Worm (Caenorhabditis elegans) whole organism, L4 larva: ENCODE data around the gene lab-2.

Source experiments
- F37D6.2 ChIP-seq: sonication (generic microtip); optimal IDR thresholded peaks from 2 replicates; lab custom pipeline; 2016; ENCODE audit warnings: mild to moderate bottlenecking, missing genetic modification characterization, missing compliant biosample characterization
- T20F7.1 ChIP-seq: fragments of 200-800 bp; sonication (Bioruptor generic); optimal IDR thresholded peaks from 2 replicates; lab custom pipeline; 2018; ENCODE audit warnings: mild to moderate bottlenecking, missing genetic modification characterization, missing compliant biosample characterization
- Y5F2A.4 ChIP-seq: fragments of 200-800 bp; sonication (Bioruptor generic); optimal IDR thresholded peaks from 2 replicates; lab custom pipeline; 2018; ENCODE audit warnings: mild to moderate bottlenecking, missing genetic modification characterization, missing compliant biosample characterization
- aha-1 ChIP-seq: fragments of 150-350 bp; peaks from one replicate; lab custom pipeline; 2014; ENCODE audit warnings: missing biosample characterization, missing genetic modification characterization
- arid-1 ChIP-seq: fragments of 200-800 bp; sonication (Bioruptor generic); conservative IDR thresholded peaks from 2 replicates; pipeline ENCODE4 v1.3.6; 2022; ENCODE audit warnings: missing genetic modification reagents, missing genetic modification characterization, missing compliant biosample characterization
- attf-4 ChIP-seq: sonication (generic microtip); optimal IDR thresholded peaks from 3 replicates; lab custom pipeline; 2017; ENCODE audit warnings: missing biosample characterization, missing genetic modification characterization
- ceh-32 ChIP-seq: sonication (generic microtip); optimal IDR thresholded peaks from 2 replicates; lab custom pipeline; 2016; ENCODE audit warnings: mild to moderate bottlenecking, missing genetic modification characterization, missing compliant biosample characterization; ENCODE audit not compliant: poor library complexity
- ceh-44 ChIP-seq: fragments of 200-800 bp; sonication (Bioruptor generic); IDR thresholded peaks from 2 replicates; pipeline ENCODE4 v1.3.6; 2022; ENCODE audit warnings: missing genetic modification reagents, missing genetic modification characterization, missing compliant biosample characterization
- ceh-62 ChIP-seq: sonication (generic microtip); optimal IDR thresholded peaks from 2 replicates; lab custom pipeline; 2017; ENCODE audit warnings: missing biosample characterization, missing genetic modification characterization
- ceh-82 ChIP-seq: sonication (generic microtip); optimal IDR thresholded peaks from 2 replicates; lab custom pipeline; 2017; ENCODE audit warnings: missing biosample characterization, missing genetic modification characterization
- ctbp-1 ChIP-seq: fragments of 200-800 bp; sonication (Bioruptor generic); IDR thresholded peaks from 2 replicates; pipeline ENCODE4 v1.3.6; 2022; ENCODE audit warnings: missing genetic modification reagents, missing genetic modification characterization, missing compliant biosample characterization
- daf-16 ChIP-seq, 3 experiments: sonication (generic microtip); optimal IDR thresholded peaks; 2 replicates each; lab custom pipeline; 2016 to 2017; ENCODE audit warnings: missing genetic modification characterization in 3 of 3, missing genetic modification reagents in 3 of 3, mild to moderate bottlenecking in 2 of 3, missing compliant biosample characterization in 2 of 3, missing biosample characterization in 1 of 3, moderate library complexity in 1 of 3
- daf-19 ChIP-seq: fragments of 200-800 bp; sonication (Bioruptor generic); conservative IDR thresholded peaks from 2 replicates; pipeline ENCODE4 v1.3.6; 2022; ENCODE audit warnings: missing genetic modification characterization, missing compliant biosample characterization
- dmd-8 ChIP-seq: fragments of 200-800 bp; sonication (Bioruptor generic); IDR thresholded peaks from 2 replicates; pipeline ENCODE4 v1.3.6; 2022; ENCODE audit warnings: missing genetic modification characterization, missing compliant biosample characterization
- dmd-9 ChIP-seq: fragments of 200-800 bp; sonication (Bioruptor generic); IDR thresholded peaks from 2 replicates; pipeline ENCODE4 v1.3.6; 2022; ENCODE audit warnings: missing genetic modification reagents, missing genetic modification characterization, missing compliant biosample characterization
- dve-1 ChIP-seq: sonication (generic microtip); optimal IDR thresholded peaks from 2 replicates; lab custom pipeline; 2017; ENCODE audit warnings: antibody characterized with exemption, mild to moderate bottlenecking, missing genetic modification characterization, missing compliant biosample characterization; ENCODE audit not compliant: insufficient read depth
- fos-1 ChIP-seq: fragments of 150-350 bp; optimal IDR thresholded peaks from 2 replicates; lab custom pipeline; 2014; ENCODE audit warnings: missing biosample characterization, missing genetic modification characterization
- hif-1 ChIP-seq, 2 experiments: sonication (generic microtip); optimal IDR thresholded peaks; 2 replicates each; lab custom pipeline; 2016 to 2017; ENCODE audit warnings: missing compliant biosample characterization in 2 of 2, missing genetic modification characterization in 2 of 2, missing genetic modification reagents in 2 of 2, missing genotype in 2 of 2, mild to moderate bottlenecking in 1 of 2
- hlh-30 ChIP-seq: sonication (generic microtip); optimal IDR thresholded peaks from 2 replicates; lab custom pipeline; 2017; ENCODE audit warnings: antibody characterized with exemption, mild to moderate bottlenecking, missing genetic modification characterization, missing compliant biosample characterization; ENCODE audit not compliant: insufficient read depth
- lim-7 ChIP-seq: fragments of 200-800 bp; sonication (Bioruptor generic); IDR thresholded peaks from 2 replicates; pipeline ENCODE4 v1.3.6; 2022; ENCODE audit warnings: missing genetic modification characterization, missing compliant biosample characterization
- lin-1 ChIP-seq: fragments of 200-800 bp; sonication (Bioruptor generic); IDR thresholded peaks from 2 replicates; pipeline ENCODE4 v1.3.6; 2022; ENCODE audit warnings: missing genetic modification reagents, missing genetic modification characterization, missing compliant biosample characterization
- lin-13 ChIP-seq: fragments of 150-350 bp; optimal IDR thresholded peaks from 2 replicates; lab custom pipeline; 2014; ENCODE audit warnings: missing biosample characterization, missing genetic modification reagents, missing genetic modification characterization
- lin-29 ChIP-seq: fragments of 200-800 bp; sonication (Bioruptor generic); IDR thresholded peaks from 2 replicates; pipeline ENCODE4 v1.3.6; 2022; ENCODE audit warnings: missing genetic modification reagents, missing genetic modification characterization, missing compliant biosample characterization
- lin-38 ChIP-seq: fragments of 200-800 bp; sonication (Bioruptor generic); IDR thresholded peaks from 2 replicates; pipeline ENCODE4 v1.3.6; 2022; ENCODE audit warnings: missing genetic modification reagents, missing genetic modification characterization, missing compliant biosample characterization
- lin-39 ChIP-seq: fragments of 150-350 bp; optimal IDR thresholded peaks from 2 replicates; lab custom pipeline; 2014; ENCODE audit warnings: missing biosample characterization, missing genetic modification reagents, missing genetic modification characterization
- lir-3 ChIP-seq: sonication (generic microtip); optimal IDR thresholded peaks from 2 replicates; lab custom pipeline; 2016; ENCODE audit warnings: mild to moderate bottlenecking, missing genetic modification characterization, missing compliant biosample characterization
- madf-9 ChIP-seq: fragments of 200-800 bp; sonication (Bioruptor generic); conservative IDR thresholded peaks from 2 replicates; pipeline ENCODE4 v1.3.6; 2022; ENCODE audit warnings: missing genetic modification reagents, missing genetic modification characterization, missing compliant biosample characterization
- mdl-1 ChIP-seq, 2 experiments: fragments of 150-350 bp in 1 of 2; sonication (generic microtip) in 1 of 2; optimal IDR thresholded peaks; 2 replicates each; lab custom pipeline; 2014 to 2017; ENCODE audit warnings: missing biosample characterization in 2 of 2, missing genetic modification characterization in 2 of 2
- nhr-111 ChIP-seq: fragments of 200-800 bp; sonication (Bioruptor generic); optimal IDR thresholded peaks from 2 replicates; lab custom pipeline; 2018; ENCODE audit warnings: mild to moderate bottlenecking, missing genetic modification characterization, missing compliant biosample characterization
- nhr-25 ChIP-seq: sonication (generic microtip); optimal IDR thresholded peaks from 2 replicates; lab custom pipeline; 2017; ENCODE audit warnings: missing genetic modification characterization, mild to moderate bottlenecking, missing compliant biosample characterization, antibody characterized with exemption, moderate library complexity, borderline replicate concordance; ENCODE audit not compliant: insufficient read depth
- nhr-6 ChIP-seq: fragments of 150-350 bp; optimal IDR thresholded peaks from 2 replicates; lab custom pipeline; 2014; ENCODE audit warnings: missing biosample characterization, missing genetic modification characterization
- sdz-12 ChIP-seq: fragments of 200-800 bp; sonication (Bioruptor generic); optimal IDR thresholded peaks from 2 replicates; lab custom pipeline; 2018; ENCODE audit warnings: mild to moderate bottlenecking, missing genetic modification characterization, missing compliant biosample characterization
- set-16 ChIP-seq: fragments of 200-800 bp; sonication (Bioruptor generic); IDR thresholded peaks from 2 replicates; pipeline ENCODE4 v1.3.6; 2022; ENCODE audit warnings: missing genetic modification reagents, missing genetic modification characterization, missing compliant biosample characterization
- skn-1 ChIP-seq: fragments of 150-350 bp; optimal IDR thresholded peaks from 2 replicates; lab custom pipeline; 2014; ENCODE audit warnings: missing biosample characterization, missing genetic modification characterization
- snpc-1.2 ChIP-seq: fragments of 200-800 bp; sonication (Bioruptor generic); IDR thresholded peaks from 2 replicates; pipeline ENCODE4 v1.3.6; 2022; ENCODE audit warnings: missing genetic modification reagents, missing genetic modification characterization, missing compliant biosample characterization
- spr-3 ChIP-seq: fragments of 200-800 bp; sonication (Bioruptor generic); optimal IDR thresholded peaks from 2 replicates; lab custom pipeline; 2018; ENCODE audit warnings: mild to moderate bottlenecking, missing genetic modification characterization, missing compliant biosample characterization
- unc-130 ChIP-seq: sonication (generic microtip); optimal IDR thresholded peaks from 2 replicates; lab custom pipeline; 2016; ENCODE audit warnings: missing genetic modification reagents, missing genetic modification characterization, missing compliant biosample characterization
- zfp-3 ChIP-seq: fragments of 200-800 bp; sonication (Bioruptor generic); conservative IDR thresholded peaks from 2 replicates; pipeline ENCODE4 v1.3.6; 2022; ENCODE audit warnings: missing genetic modification reagents, missing genetic modification characterization, missing compliant biosample characterization
- ztf-7 ChIP-seq: fragments of 150-350 bp; optimal IDR thresholded peaks from 2 replicates; lab custom pipeline; 2014; ENCODE audit warnings: missing biosample characterization, missing genetic modification characterization

Gene lab-2

ce11 chrIII:7357356-7357755 is 27.9 kb upstream of the lab-2 start, which contains the start of gene F08F8.10 (continued):
- TF ChIP-seq mdl-1 (tag; optimal IDR thresholded peaks at IDR 0.05; lab: Kevin White, UChicago), result peak in 1 of 2 experiments; percentile 14
- TF ChIP-seq ceh-82 (tag; lab: Kevin White, UChicago), result no peak
- TF ChIP-seq hlh-30 (tag; lab: Kevin White, UChicago), result peak; percentile 91
- TF ChIP-seq sdz-12 (GFP tag; lab: Kevin White, UChicago), result no peak
- TF ChIP-seq dmd-9 (GFP tag; lab: Robert Waterston, UW), result no peak
- TF ChIP-seq lin-29 (GFP tag; lab: Robert Waterston, UW), result no peak
- TF ChIP-seq ceh-32 (tag; lab: Kevin White, UChicago), result no peak
- peak; percentile 28 for TF ChIP-seq nhr-6
- no peak for TF ChIP-seq arid-1 (GFP tag; lab: Robert Waterston, UW)
- no peak for TF ChIP-seq dmd-8 (GFP tag; lab: Robert Waterston, UW)
- no peak for TF ChIP-seq snpc-1.2 (GFP tag; lab: Robert Waterston, UW)
- TF ChIP-seq ctbp-1 (GFP tag; lab: Robert Waterston, UW), result 0 out of 2 replicates have a peak, but pooled peaks have one; percentile 15
- peak; percentile 56 for TF ChIP-seq lin-38
- TF ChIP-seq ztf-7 (tag; lab: Kevin White, UChicago), result no peak
- no peak for TF ChIP-seq nhr-25
- no peak for TF ChIP-seq lin-1 (GFP tag; lab: Robert Waterston, UW)
- no peak for TF ChIP-seq madf-9
- 0 out of 2 replicates have a peak, but pooled peaks have one; percentile 38 for TF ChIP-seq daf-19 (GFP tag; lab: Robert Waterston, UW)
- TF ChIP-seq lim-7, result no peak
- peak; percentile 54 for TF ChIP-seq T20F7.1
- no peak for TF ChIP-seq Y5F2A.4
- TF ChIP-seq F37D6.2 (tag; lab: Kevin White, UChicago), result no peak
- TF ChIP-seq daf-16 (GFP tag; optimal IDR thresholded peaks at IDR 0.05; lab: Kevin White, UChicago), result no peak
- peak; percentile 19 for TF ChIP-seq daf-16 (tag; optimal IDR thresholded peaks at IDR 0.05; lab: Kevin White, UChicago)
- TF ChIP-seq spr-3 (GFP tag; lab: Kevin White, UChicago), result no peak
- no peak for TF ChIP-seq ceh-62 (tag; lab: Kevin White, UChicago)
- TF ChIP-seq skn-1, result no peak
- no peak for TF ChIP-seq ceh-44 (GFP tag; lab: Robert Waterston, UW)
- TF ChIP-seq hif-1 (tag; optimal IDR thresholded peaks at IDR 0.05; lab: Kevin White, UChicago), result peak in 1 of 2 experiments; percentile 11
- TF ChIP-seq fos-1 (tag; lab: Kevin White, UChicago), result no peak
- no peak for TF ChIP-seq zfp-3 (GFP tag; lab: Robert Waterston, UW)
- no peak for TF ChIP-seq attf-4
- no peak for TF ChIP-seq lir-3 (tag; lab: Kevin White, UChicago)
- TF ChIP-seq unc-130 (GFP tag; lab: Kevin White, UChicago), result no peak
- no peak for TF ChIP-seq set-16 (GFP tag; lab: Robert Waterston, UW)
- TF ChIP-seq, all 104 proteins: peak for 16

ce11 chrIII:7353871-7354270 is 24.5 kb upstream of the lab-2 start, which contains the start of gene F08F8.9:
F08F8.9 (minus strand) TSS chrIII:7353971.
- TF ChIP-seq dve-1 (tag; lab: Kevin White, UChicago) (peak; percentile 35), F37D6.2 (tag; lab: Kevin White, UChicago) (no peak), lin-39 (tag; lab: Kevin White, UChicago) (no peak), aha-1 (peak; percentile 81), lin-13 (no peak), snpc-1.2 (GFP tag; lab: Robert Waterston, UW) (no peak), nhr-111 (GFP tag; lab: Kevin White, UChicago) (no peak)
